Worm (Caenorhabditis elegans): ENCODE results near the gene flp-18.

The flp-18 gene

ce11 chrX:3048696-3049095, 30.3 kb upstream of the flp-18 start:
- TF ChIP-seq pha-4 (GFP tag; IDR thresholded peaks at IDR 0.05) (no peak), pha-4 (tag; optimal IDR thresholded peaks at IDR 0.05) (no peak), aha-1 (tag) (peak; percentile 9)

ce11 chrX:3047224-3047623, 28.9 kb upstream of the flp-18 start:
- TF ChIP-seq Y48G9A.11 (GFP tag; IDR thresholded peaks at IDR 0.05) = no peak
- no peak for TF ChIP-seq tag-97 (GFP tag; IDR thresholded peaks at IDR 0.05)
- peak; percentile 40; the same call in 1 of the 2 replicates for TF ChIP-seq dmd-6 (GFP tag; IDR thresholded peaks at IDR 0.05)
- no peak for TF ChIP-seq madf-9 (GFP tag; conservative IDR thresholded peaks at IDR 0.05)
- TF ChIP-seq ctbp-1 (GFP tag; IDR thresholded peaks at IDR 0.05) = no peak
- no peak for TF ChIP-seq F26F4.8 (GFP tag; conservative IDR thresholded peaks at IDR 0.05)
- no peak for TF ChIP-seq Y5F2A.4 (GFP tag; optimal IDR thresholded peaks at IDR 0.05)
- no peak for TF ChIP-seq Y75B8A.6 (GFP tag; IDR thresholded peaks at IDR 0.05)
- TF ChIP-seq daf-16 (GFP tag; optimal IDR thresholded peaks at IDR 0.05) = no peak
- TF ChIP-seq daf-16 (tag; optimal IDR thresholded peaks at IDR 0.05) = peak; percentile 4
- peak; percentile 28 for TF ChIP-seq pqm-1 (tag; optimal IDR thresholded peaks at IDR 0.05)
- TF ChIP-seq F10B5.3 (tag; optimal IDR thresholded peaks at IDR 0.05) = no peak
- no peak for TF ChIP-seq lin-13 (GFP tag; optimal IDR thresholded peaks at IDR 0.05)
- TF ChIP-seq hmg-1.1 (GFP tag; IDR thresholded peaks at IDR 0.05) = no peak
- no peak for TF ChIP-seq duxl-1 (tag; optimal IDR thresholded peaks at IDR 0.05; ENCODE audit: poor library complexity)
- TF ChIP-seq nhr-6 (tag; optimal IDR thresholded peaks at IDR 0.05) = no peak
- peak; percentile 25 for TF ChIP-seq aha-1 (tag)
- TF ChIP-seq skn-1 (tag; optimal IDR thresholded peaks at IDR 0.05) = no peak
- no peak for TF ChIP-seq lin-38 (GFP tag; IDR thresholded peaks at IDR 0.05)
- TF ChIP-seq mdl-1 (tag; optimal IDR thresholded peaks at IDR 0.05) = no peak
- TF ChIP-seq fos-1 (tag; optimal IDR thresholded peaks at IDR 0.05) = no peak
- no peak for TF ChIP-seq ceh-62 (tag; optimal IDR thresholded peaks at IDR 0.05)
- no peak for TF ChIP-seq nhr-237 (tag; optimal IDR thresholded peaks at IDR 0.05)
- no peak for TF ChIP-seq F49E8.2 (tag; optimal IDR thresholded peaks at IDR 0.05; ENCODE audit: borderline replicate concordance)
- TF ChIP-seq egl-43 (GFP tag; IDR thresholded peaks at IDR 0.05) = no peak
- no peak for TF ChIP-seq daf-8 (GFP tag; IDR thresholded peaks at IDR 0.05)

ce11 chrX:3045466-3045865, 27.1 kb upstream of the flp-18 start, which contains the start of gene cnnm-3:
Gene cnnm-3 (minus strand): TSS chrX:3045847.
- TF ChIP-seq tra-1 (GFP tag; IDR thresholded peaks at IDR 0.05) = 0 out of 2 replicates have a peak, but pooled peaks have one; percentile 5
- peak; percentile 74 for TF ChIP-seq dmd-6 (GFP tag; IDR thresholded peaks at IDR 0.05)
- TF ChIP-seq hlh-11 (tag; optimal IDR thresholded peaks at IDR 0.05) = peak; percentile 19
- no peak for TF ChIP-seq D1046.2 (GFP tag; IDR thresholded peaks at IDR 0.05)
- no peak for TF ChIP-seq lsy-2 (tag; optimal IDR thresholded peaks at IDR 0.05)

- TF ChIP-seq lsy-2 (tag; optimal IDR thresholded peaks at IDR 0.05) = no peak
- TF ChIP-seq unc-62 (GFP tag; optimal IDR thresholded peaks at IDR 0.05 in 1 of 2) = peak in 1 of 2 experiments; percentile 14
- TF ChIP-seq unc-62 (tag; optimal IDR thresholded peaks at IDR 0.05) = no peak
- 0 out of 2 replicates have a peak, but pooled peaks have one; percentile 40 for TF ChIP-seq hmg-1.1 (GFP tag; IDR thresholded peaks at IDR 0.05)
- no peak for TF ChIP-seq dmd-6 (GFP tag; IDR thresholded peaks at IDR 0.05)
- peak; percentile 28 for TF ChIP-seq mxl-3 (GFP tag; optimal IDR thresholded peaks at IDR 0.05)
- TF ChIP-seq aha-1 (tag) = peak; percentile 69
- peak; percentile 8 for TF ChIP-seq hlh-11 (tag; optimal IDR thresholded peaks at IDR 0.05)
- 0 out of 2 replicates have a peak, but pooled peaks have one; percentile 36 for TF ChIP-seq ctbp-1 (GFP tag; IDR thresholded peaks at IDR 0.05)
- TF ChIP-seq hlh-30 (tag; optimal IDR thresholded peaks at IDR 0.05; ENCODE audit: insufficient read depth) = peak; percentile 22
- TF ChIP-seq egl-43 (GFP tag; IDR thresholded peaks at IDR 0.05) = no peak
- peak; percentile 83 for TF ChIP-seq set-16 (GFP tag; IDR thresholded peaks at IDR 0.05)
These were observed 22.3 kb upstream of the flp-18 start for ce11 chrX:3040609-3041008.

All from whole organism, L4 larva.